Worm (Caenorhabditis elegans) whole organism, L3 larva: ENCODE data around the gene Y54G2A.72.

ENCODE experiments used
- ZK546.5 ChIP-seq: sonication (generic microtip); optimal IDR thresholded peaks from 2 replicates; lab custom pipeline; 2017; ENCODE audit warnings: missing biosample characterization, missing genetic modification characterization
- aly-2 ChIP-seq: fragments of 150-350 bp; optimal IDR thresholded peaks from 2 replicates; lab custom pipeline; 2014; ENCODE audit warnings: missing biosample characterization, missing genetic modification characterization
- ama-1 ChIP-seq: fragments of 150-350 bp; optimal IDR thresholded peaks from 2 replicates; lab custom pipeline; 2018
- ceh-82 ChIP-seq: fragments of 150-350 bp; optimal IDR thresholded peaks from 2 replicates; lab custom pipeline; 2014; ENCODE audit warnings: missing biosample characterization, missing genetic modification characterization
- jun-1 ChIP-seq: fragments of 150-350 bp; optimal IDR thresholded peaks from 2 replicates; lab custom pipeline; 2014; ENCODE audit warnings: missing biosample characterization, missing genetic modification reagents, missing genetic modification characterization
- lin-15B ChIP-seq: fragments of 150-350 bp; optimal IDR thresholded peaks from 2 replicates; lab custom pipeline; 2014; ENCODE audit warnings: missing biosample characterization, missing genetic modification characterization
- nfya-1 ChIP-seq: sonication (generic microtip); optimal IDR thresholded peaks from 2 replicates; lab custom pipeline; 2017; ENCODE audit warnings: missing genetic modification characterization, mild to moderate bottlenecking, missing compliant biosample characterization, antibody characterized with exemption, moderate library complexity; ENCODE audit not compliant: insufficient read depth
- nhr-11 ChIP-seq: fragments of 150-350 bp; optimal IDR thresholded peaks from 2 replicates; lab custom pipeline; 2014; ENCODE audit warnings: missing biosample characterization, missing genetic modification characterization
- nhr-25 ChIP-seq: sonication (generic microtip); optimal IDR thresholded peaks from 2 replicates; lab custom pipeline; 2017; ENCODE audit warnings: missing biosample characterization, missing genetic modification characterization
- nhr-28 ChIP-seq: fragments of 150-350 bp; optimal IDR thresholded peaks from 2 replicates; lab custom pipeline; 2014; ENCODE audit warnings: missing biosample characterization, missing genetic modification characterization
- nhr-76 ChIP-seq: fragments of 150-350 bp; sonication (generic microtip); optimal IDR thresholded peaks from 5 replicates; lab custom pipeline; 2014; ENCODE audit warnings: missing biosample characterization, missing genetic modification characterization
- pha-4 ChIP-seq: fragments of 150-350 bp; optimal IDR thresholded peaks from 2 replicates; lab custom pipeline; 2014; ENCODE audit warnings: missing biosample characterization, missing genetic modification reagents, missing genetic modification characterization
- pqm-1 ChIP-seq: fragments of 150-350 bp; optimal IDR thresholded peaks from 2 replicates; lab custom pipeline; 2017; ENCODE audit warnings: missing biosample characterization, missing genetic modification characterization, inconsistent platforms
- sea-2 ChIP-seq: fragments of 150-350 bp; sonication (generic microtip); optimal IDR thresholded peaks from 4 replicates; lab custom pipeline; 2014; ENCODE audit warnings: missing biosample characterization, missing genetic modification reagents, missing genetic modification characterization

- TF ChIP-seq ama-1 (lab: Kevin White, UChicago): no peak
- no peak for TF ChIP-seq sea-2 (GFP tag; lab: Kevin White, UChicago)
- no peak for TF ChIP-seq nhr-76
- TF ChIP-seq nfya-1 (tag; lab: Kevin White, UChicago): peak; percentile 88
- no peak for TF ChIP-seq pha-4 (tag; lab: Kevin White, UChicago)
- TF ChIP-seq nhr-25 (tag; lab: Kevin White, UChicago): no peak
- no peak for TF ChIP-seq aly-2 (tag; lab: Kevin White, UChicago)
- TF ChIP-seq jun-1 (tag; lab: Kevin White, UChicago): no peak
- TF ChIP-seq ceh-82 (tag; lab: Kevin White, UChicago): no peak
- TF ChIP-seq pqm-1: no peak
- TF ChIP-seq ZK546.5 (tag; lab: Kevin White, UChicago): no peak
- TF ChIP-seq nhr-28 (tag; lab: Kevin White, UChicago): no peak
- no peak for TF ChIP-seq nhr-11 (tag; lab: Kevin White, UChicago)
- no peak for TF ChIP-seq lin-15B (tag; lab: Kevin White, UChicago)
Observed at ce11 chrIV:2793956-2794355, 16.0 kb downstream of the Y54G2A.72 start.
